Worm (Caenorhabditis elegans): ENCODE measurements around the gene srw-76.

ce11 chrV:16605463-16605862, 32.6 kb downstream of the srw-76 start:
- TF ChIP-seq pha-4 (tag; optimal IDR thresholded peaks at IDR 0.05) (no peak), mab-5 (tag; optimal IDR thresholded peaks at IDR 0.05) (no peak), snpc-4 (tag; optimal IDR thresholded peaks at IDR 0.05) (no peak), sptf-1 (tag; optimal IDR thresholded peaks at IDR 0.05) (no peak)
